Worm (Caenorhabditis elegans) whole organism, L4/young adult: ENCODE data around the gene rab-33.

Experiments
- W03F9.2 ChIP-seq: fragments of 150-350 bp; optimal IDR thresholded peaks from 2 replicates; lab custom pipeline; 2014; ENCODE audit warnings: missing biosample characterization, missing genetic modification characterization
- dao-5 ChIP-seq: sonication (generic microtip); optimal IDR thresholded peaks from 2 replicates; lab custom pipeline; 2016; ENCODE audit warnings: missing genotype, missing genetic modification characterization, moderate library complexity, missing compliant biosample characterization
- him-1 ChIP-seq: sonication (generic microtip); optimal IDR thresholded peaks from 2 replicates; lab custom pipeline; 2016; ENCODE audit warnings: missing genotype, missing genetic modification reagents, missing genetic modification characterization, missing compliant biosample characterization

DNA sequence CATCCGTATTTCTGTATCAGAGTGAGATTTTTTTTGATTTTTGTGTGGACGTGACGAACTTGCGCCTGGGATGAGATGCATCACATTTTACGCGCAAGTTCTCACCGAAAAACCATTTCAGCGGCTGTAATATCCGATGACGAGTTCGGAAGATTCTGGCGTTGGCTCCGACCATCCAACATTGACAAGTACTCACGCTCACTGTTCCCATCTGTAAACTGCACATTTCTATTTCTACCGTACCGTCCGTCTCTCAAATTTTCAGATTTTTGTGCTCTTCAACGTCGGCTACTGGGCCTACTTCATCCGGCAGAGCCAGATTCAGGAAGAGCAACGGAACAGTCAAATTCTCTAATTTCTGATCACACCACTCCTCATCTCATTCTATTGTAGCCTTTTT is 23.8 kb upstream of the rab-33 start:
- no peak for TF ChIP-seq W03F9.2 (tag; lab: Kevin White, UChicago)
- TF ChIP-seq him-1: no peak
- no peak for TF ChIP-seq dao-5 (tag; lab: Kevin White, UChicago)
